Worm (Caenorhabditis elegans) whole organism, L3 larva: ENCODE measurements around the gene lap-1.
A peak's percentile ranks its signal among the peaks of the same experiment; 100 is the strongest.

Experiments
- elt-3 ChIP-seq, 3 experiments: fragments of 150-350 bp in 1 of 3; sonication (generic microtip) in 2 of 3; optimal IDR thresholded peaks; 2 replicates in 2 of 3; 4 replicates in 1 of 3; lab custom pipeline; 2014 to 2017; ENCODE audit warnings: missing biosample characterization in 3 of 3, missing genetic modification characterization in 3 of 3
- fkh-10 ChIP-seq: sonication (generic microtip); optimal IDR thresholded peaks from 2 replicates; lab custom pipeline; 2017; ENCODE audit warnings: missing biosample characterization, missing genetic modification reagents, missing genetic modification characterization
- nhr-237 ChIP-seq: fragments of 150-350 bp; optimal IDR thresholded peaks from 2 replicates; lab custom pipeline; 2014; ENCODE audit warnings: missing biosample characterization, missing genetic modification characterization
- snpc-4 ChIP-seq: fragments of 150-350 bp; optimal IDR thresholded peaks from 2 replicates; lab custom pipeline; 2014; ENCODE audit warnings: missing biosample characterization, missing genetic modification characterization
- tbx-2 ChIP-seq: sonication (generic microtip); optimal IDR thresholded peaks from 2 replicates; lab custom pipeline; 2016; ENCODE audit warnings: mild to moderate bottlenecking, missing genetic modification characterization, missing compliant biosample characterization
- unc-39 ChIP-seq: sonication (generic microtip); optimal IDR thresholded peaks from 4 replicates; lab custom pipeline; 2017; ENCODE audit warnings: missing biosample characterization, missing genetic modification characterization
- zag-1 ChIP-seq: fragments of 150-350 bp; optimal IDR thresholded peaks from 2 replicates; lab custom pipeline; 2014; ENCODE audit warnings: missing biosample characterization, missing genetic modification characterization
- ztf-11 ChIP-seq: fragments of 150-350 bp; optimal IDR thresholded peaks from 2 replicates; lab custom pipeline; 2014; ENCODE audit warnings: missing biosample characterization, missing genetic modification characterization

DNA sequence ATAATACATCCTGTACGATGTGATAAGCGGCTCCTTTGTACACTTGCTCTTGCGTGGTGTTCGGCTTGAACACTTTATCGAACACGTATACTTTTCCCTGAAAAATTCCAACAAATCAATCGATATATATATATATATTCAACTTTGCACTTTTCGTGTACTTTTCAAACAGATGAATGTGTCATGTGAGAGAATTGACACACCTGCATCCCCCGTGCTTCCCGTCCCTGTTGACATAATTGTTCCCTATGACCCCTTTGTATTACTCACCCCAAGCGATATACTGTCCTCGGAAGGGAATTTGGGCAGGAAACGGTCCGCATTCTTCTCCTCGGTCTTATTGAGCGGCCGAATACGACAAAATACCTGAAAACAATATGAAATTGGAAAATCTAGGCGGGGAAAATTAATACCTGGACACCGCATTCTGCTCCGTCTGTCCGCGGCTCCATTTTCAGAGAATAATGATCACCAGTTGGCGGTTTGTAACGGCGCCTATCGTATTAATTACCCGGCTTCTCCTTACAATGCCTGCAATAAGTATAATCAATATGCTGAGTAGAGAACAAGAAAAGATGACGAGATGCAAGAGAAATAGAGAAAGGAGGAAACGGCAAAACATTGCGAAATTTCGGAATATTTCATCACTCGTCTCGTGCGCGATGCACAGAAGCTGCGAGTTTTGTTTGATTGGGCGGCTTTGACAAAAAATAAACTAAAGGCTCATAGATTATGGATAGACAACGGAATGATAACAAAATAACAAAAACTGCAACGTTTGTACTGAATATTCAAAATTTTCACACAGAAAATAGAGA lies 46.9 kb downstream of the lap-1 start, which contains the start of gene unc-116:
- no peak for TF ChIP-seq unc-39 (tag; lab: Kevin White, UChicago)
- TF ChIP-seq tbx-2 (tag; lab: Kevin White, UChicago), result no peak
- TF ChIP-seq elt-3 (tag; optimal IDR thresholded peaks at IDR 0.05; lab: Kevin White, UChicago), result no peak
- TF ChIP-seq ztf-11 (tag; lab: Kevin White, UChicago), result no peak
- no peak for TF ChIP-seq nhr-237 (tag; lab: Kevin White, UChicago)
- TF ChIP-seq fkh-10 (GFP tag; lab: Kevin White, UChicago), result no peak
- peak; percentile 4 for TF ChIP-seq snpc-4 (tag; lab: Kevin White, UChicago)
- TF ChIP-seq zag-1 (tag; lab: Kevin White, UChicago), result no peak
